Fruit fly (Drosophila melanogaster) whole organism, wandering third instar larva: ENCODE results near the gene CG14259.

Source experiments
- Abd-B ChIP-seq: fragments of >200 bp; optimal IDR thresholded peaks from 2 replicates; lab custom pipeline; 2017; ENCODE audit warnings: missing biosample characterization, missing genetic modification characterization
- CG32264 ChIP-seq: fragments of 200-800 bp; sonication (Bioruptor generic); optimal IDR thresholded peaks from 2 replicates; lab custom pipeline; 2016; ENCODE audit warnings: missing biosample characterization, missing genetic modification characterization
- CG9705 ChIP-seq: fragments of 200-800 bp; sonication (Bioruptor generic); optimal IDR thresholded peaks from 2 replicates; lab custom pipeline; 2018; ENCODE audit warnings: missing biosample characterization, mild to moderate bottlenecking, missing genetic modification characterization
- Dfd ChIP-seq: fragments of >200 bp; optimal IDR thresholded peaks from 2 replicates; lab custom pipeline; 2017; ENCODE audit warnings: missing biosample characterization, missing genetic modification characterization
- Dif ChIP-seq: fragments of 200-275, 200-300 bp; sonication (Bioruptor generic); optimal IDR thresholded peaks from 2 replicates; lab custom pipeline; 2018; ENCODE audit warnings: missing biosample characterization, missing genetic modification characterization; ENCODE audit not compliant: partially characterized antibody
- HLH106 ChIP-seq: fragments of 200-800 bp; optimal IDR thresholded peaks from 3 replicates; lab custom pipeline; 2019; ENCODE audit warnings: missing biosample characterization, mild to moderate bottlenecking, missing genetic modification characterization, moderate library complexity
- Hnf4 ChIP-seq: fragments of 200-800 bp; sonication (Bioruptor generic); optimal IDR thresholded peaks from 2 replicates; lab custom pipeline; 2016; ENCODE audit warnings: missing biosample characterization, mild to moderate bottlenecking, missing genetic modification characterization
- Hr78 ChIP-seq: fragments of >200 bp; optimal IDR thresholded peaks from 2 replicates; lab custom pipeline; 2017; ENCODE audit warnings: missing biosample characterization, missing genetic modification characterization
- Hr83 ChIP-seq: fragments of 200-300 bp; sonication (Bioruptor generic); optimal IDR thresholded peaks from 2 replicates; lab custom pipeline; 2016; ENCODE audit warnings: missing biosample characterization, mild to moderate bottlenecking, missing genetic modification characterization, moderate library complexity; ENCODE audit not compliant: poor library complexity, severe bottlenecking
- Jra ChIP-seq: sonication (Bioruptor generic); optimal IDR thresholded peaks from 2 replicates; lab custom pipeline; 2016; ENCODE audit warnings: missing biosample characterization, missing genetic modification characterization
- Myc ChIP-seq: fragments of >200 bp; optimal IDR thresholded peaks from 2 replicates; lab custom pipeline; 2017
- N ChIP-seq: fragments of >200 bp; optimal IDR thresholded peaks from 2 replicates; lab custom pipeline; 2018; ENCODE audit warnings: missing biosample characterization, missing external identifiers, missing genetic modification characterization
- OdsH ChIP-seq: fragments of 200-800 bp; sonication (Bioruptor generic); optimal IDR thresholded peaks from 2 replicates; lab custom pipeline; 2016; ENCODE audit warnings: missing biosample characterization, mild to moderate bottlenecking, missing genetic modification characterization
- Rel ChIP-seq, 2 experiments: fragments of 200-800 bp; sonication (Bioruptor generic) in 1 of 2; optimal IDR thresholded peaks; 2 replicates in 1 of 2; 3 replicates in 1 of 2; lab custom pipeline; 2016 to 2019; ENCODE audit warnings: mild to moderate bottlenecking in 2 of 2, missing biosample characterization in 2 of 2, missing genetic modification characterization in 2 of 2, moderate library complexity in 1 of 2
- Sp1 ChIP-seq: fragments of 200-800 bp; sonication (Bioruptor generic); optimal IDR thresholded peaks from 3 replicates; lab custom pipeline; 2019; ENCODE audit warnings: missing biosample characterization, mild to moderate bottlenecking, missing genetic modification characterization, moderate library complexity
- br ChIP-seq: fragments of 200-800 bp; sonication (Bioruptor generic); optimal IDR thresholded peaks from 2 replicates; lab custom pipeline; 2016; ENCODE audit warnings: missing biosample characterization, missing genetic modification characterization
- brk ChIP-seq: fragments of 200-800 bp; sonication (Bioruptor generic); optimal IDR thresholded peaks from 2 replicates; lab custom pipeline; 2016; ENCODE audit warnings: missing biosample characterization, mild to moderate bottlenecking, missing genetic modification characterization
- dl ChIP-seq, 2 experiments: fragments of 175-275, 200-275 bp in 1 of 2; fragments of 200-275 bp in 1 of 2; sonication (Bioruptor generic); optimal IDR thresholded peaks; lab custom pipeline; 2018; ENCODE audit warnings: mild to moderate bottlenecking in 2 of 2, missing biosample characterization in 2 of 2, missing genetic modification characterization in 2 of 2, moderate library complexity in 2 of 2; ENCODE audit not compliant: partially characterized antibody in 2 of 2, insufficient read depth in 1 of 2
- dmrt93B ChIP-seq: fragments of 200-800 bp; sonication (Bioruptor generic); optimal IDR thresholded peaks from 2 replicates; lab custom pipeline; 2018; ENCODE audit warnings: missing biosample characterization, mild to moderate bottlenecking, missing genetic modification characterization
- dsf ChIP-seq: sonication (Bioruptor generic); optimal IDR thresholded peaks from 2 replicates; lab custom pipeline; 2016; ENCODE audit warnings: missing biosample characterization, missing genetic modification characterization, borderline replicate concordance
- ey ChIP-seq: fragments of 200-800 bp; sonication (Bioruptor generic); optimal IDR thresholded peaks from 2 replicates; lab custom pipeline; 2016; ENCODE audit warnings: missing biosample characterization, missing genetic modification characterization
- foxo ChIP-seq, 2 experiments: fragments of 200-800 bp; sonication (Bioruptor generic); optimal IDR thresholded peaks; 2 replicates in 1 of 2; 3 replicates in 1 of 2; lab custom pipeline; 2016 to 2017; ENCODE audit warnings: missing biosample characterization in 2 of 2, missing genetic modification characterization in 2 of 2
- fru ChIP-seq: fragments of 200-800 bp; sonication (Bioruptor generic); optimal IDR thresholded peaks from 3 replicates; lab custom pipeline; 2016; ENCODE audit warnings: missing biosample characterization, mild to moderate bottlenecking, missing genetic modification characterization
- h ChIP-seq: fragments of 200-800 bp; sonication (Bioruptor generic); optimal IDR thresholded peaks from 3 replicates; lab custom pipeline; 2016; ENCODE audit warnings: missing biosample characterization, mild to moderate bottlenecking, missing genetic modification characterization
- jim ChIP-seq: fragments of 175-275, 200-325 bp; sonication (Bioruptor generic); optimal IDR thresholded peaks from 2 replicates; lab custom pipeline; 2016; ENCODE audit warnings: missing biosample characterization, mild to moderate bottlenecking, missing genetic modification characterization
- lola ChIP-seq: fragments of >200 bp; optimal IDR thresholded peaks from 2 replicates; lab custom pipeline; 2017; ENCODE audit warnings: missing biosample characterization, missing genetic modification characterization
- pan ChIP-seq: fragments of >200 bp; optimal IDR thresholded peaks from 2 replicates; lab custom pipeline; 2017
- psq ChIP-seq: fragments of 200-800 bp; sonication (Bioruptor generic); optimal IDR thresholded peaks from 3 replicates; lab custom pipeline; 2017; ENCODE audit warnings: missing biosample characterization, mild to moderate bottlenecking, missing genetic modification characterization, moderate library complexity
- rgr ChIP-seq: fragments of 200-800 bp; sonication (Bioruptor generic); optimal IDR thresholded peaks from 3 replicates; lab custom pipeline; 2016; ENCODE audit warnings: missing biosample characterization, mild to moderate bottlenecking, missing genetic modification characterization
- sv ChIP-seq: fragments of 200-800 bp; sonication (Bioruptor generic); optimal IDR thresholded peaks from 3 replicates; lab custom pipeline; 2016; ENCODE audit warnings: missing biosample characterization, missing genetic modification characterization
- tai ChIP-seq: sonication (Bioruptor generic); optimal IDR thresholded peaks from 2 replicates; lab custom pipeline; 2016; ENCODE audit warnings: missing biosample characterization, missing genetic modification characterization
- woc ChIP-seq: sonication (Bioruptor generic); optimal IDR thresholded peaks from 2 replicates; lab custom pipeline; 2016; ENCODE audit warnings: missing biosample characterization, mild to moderate bottlenecking, missing genetic modification characterization

CG14259 gene

dm6 chr3R:27133992-27134391 lies 39.7 kb downstream of the CG14259 start:
- no peak for TF ChIP-seq CG9705 (GFP tag; lab: Kevin White, UChicago)
- TF ChIP-seq jim (GFP tag; lab: Kevin White, UChicago): no peak
- no peak for TF ChIP-seq Hnf4 (GFP tag; lab: Kevin White, UChicago)
- TF ChIP-seq Abd-B: no peak
- TF ChIP-seq dsf: no peak
- no peak for TF ChIP-seq dl (GFP tag; optimal IDR thresholded peaks at IDR 0.05; lab: Kevin White, UChicago; ENCODE audit: insufficient read depth in 1 of 2, partially characterized antibody in 2 of 2)
- TF ChIP-seq CG32264 (GFP tag; lab: Kevin White, UChicago): no peak
- no peak for TF ChIP-seq N (GFP tag; lab: Kevin White, UChicago)
- TF ChIP-seq OdsH (GFP tag; lab: Kevin White, UChicago): no peak
- no peak for TF ChIP-seq brk (GFP tag; lab: Kevin White, UChicago)
- no peak for TF ChIP-seq pan
- TF ChIP-seq, all 38 proteins: peak for 0

- TF ChIP-seq Sp1: no peak
- TF ChIP-seq tai: no peak
- no peak for TF ChIP-seq CG9705 (GFP tag; lab: Kevin White, UChicago)
- no peak for TF ChIP-seq Rel (GFP tag; optimal IDR thresholded peaks at IDR 0.05; lab: Kevin White, UChicago)
- TF ChIP-seq Rel (tag; optimal IDR thresholded peaks at IDR 0.05; lab: Kevin White, UChicago): no peak
- TF ChIP-seq dmrt93B: no peak
Observed at dm6 chr3R:27134728-27135361, 40.5 kb downstream of the CG14259 start.

dm6 chr3R:27135692-27136641 lies 41.6 kb downstream of the CG14259 start:
- TF ChIP-seq OdsH (GFP tag; lab: Kevin White, UChicago) (peak; percentile 62), dsf (no peak), rgr (GFP tag; lab: Kevin White, UChicago) (peak; percentile 55), br (peak; percentile 51), fru (peak; percentile 38), Dif (GFP tag; lab: Kevin White, UChicago) (no peak), ey (GFP tag; lab: Kevin White, UChicago) (peak; percentile 4), dmrt93B (peak; percentile 11), Sp1 (peak; percentile 26), Hr83 (GFP tag; lab: Kevin White, UChicago) (no peak), Rel (GFP tag; optimal IDR thresholded peaks at IDR 0.05; lab: Kevin White, UChicago) (no peak), Rel (tag; optimal IDR thresholded peaks at IDR 0.05; lab: Kevin White, UChicago) (no peak), Hnf4 (GFP tag; lab: Kevin White, UChicago) (peak; percentile 37), Myc (lab: Kevin White, UChicago) (no peak), h (GFP tag; lab: Kevin White, UChicago) (peak; percentile 36), psq (GFP tag; lab: Kevin White, UChicago) (peak; percentile 30), tai (no peak), Jra (GFP tag; lab: Kevin White, UChicago) (no peak), foxo (GFP tag; optimal IDR thresholded peaks at IDR 0.05; lab: Kevin White, UChicago) (peak in 1 of 2 experiments; percentile 27), Dfd (GFP tag; lab: Kevin White, UChicago) (no peak)

dm6 chr3R:27137914-27138323 lies 43.6 kb downstream of the CG14259 start:
- TF ChIP-seq tai: no peak
- TF ChIP-seq Rel (GFP tag; optimal IDR thresholded peaks at IDR 0.05; lab: Kevin White, UChicago): no peak
- TF ChIP-seq Rel (tag; optimal IDR thresholded peaks at IDR 0.05; lab: Kevin White, UChicago): no peak
- TF ChIP-seq Jra (GFP tag; lab: Kevin White, UChicago): no peak
- TF ChIP-seq sv (GFP tag; lab: Kevin White, UChicago): no peak
- TF ChIP-seq dmrt93B: no peak
- TF ChIP-seq Hr78 (GFP tag; lab: Kevin White, UChicago): no peak
- no peak for TF ChIP-seq jim (GFP tag; lab: Kevin White, UChicago)
- no peak for TF ChIP-seq lola (GFP tag; lab: Kevin White, UChicago)
- no peak for TF ChIP-seq woc
- TF ChIP-seq Dif (GFP tag; lab: Kevin White, UChicago): no peak
- TF ChIP-seq OdsH (GFP tag; lab: Kevin White, UChicago): no peak
- TF ChIP-seq HLH106 (tag; lab: Kevin White, UChicago): no peak
- no peak for TF ChIP-seq CG9705 (GFP tag; lab: Kevin White, UChicago)
- no peak for TF ChIP-seq CG32264 (GFP tag; lab: Kevin White, UChicago)
- no peak for TF ChIP-seq Myc (lab: Kevin White, UChicago)
